Worm (Caenorhabditis elegans) whole organism, L1 larva: ENCODE data around the gene nhr-96.

ENCODE experiments used
- C34B4.2 ChIP-seq: sonication (generic microtip); optimal IDR thresholded peaks from 2 replicates; lab custom pipeline; 2017; ENCODE audit warnings: mild to moderate bottlenecking, missing genetic modification characterization, missing compliant biosample characterization
- Y116A8C.19 ChIP-seq: sonication (generic microtip); optimal IDR thresholded peaks from 2 replicates; lab custom pipeline; 2016; ENCODE audit warnings: missing compliant biosample characterization, missing genetic modification characterization, borderline replicate concordance
- aha-1 ChIP-seq: fragments of 150-350 bp; optimal IDR thresholded peaks from 2 replicates; lab custom pipeline; 2014; ENCODE audit warnings: missing biosample characterization, missing genetic modification characterization
- alr-1 ChIP-seq: fragments of 200-800 bp; sonication (Bioruptor generic); optimal IDR thresholded peaks from 2 replicates; lab custom pipeline; 2018; ENCODE audit warnings: borderline replicate concordance, mild to moderate bottlenecking, missing genetic modification characterization, missing compliant biosample characterization
- ama-1 ChIP-seq: fragments of 150-350 bp; optimal IDR thresholded peaks from 2 replicates; lab custom pipeline; 2014
- blmp-1 ChIP-seq: fragments of 150-350 bp; optimal IDR thresholded peaks from 2 replicates; lab custom pipeline; 2014; ENCODE audit warnings: missing biosample characterization, missing genetic modification characterization
- ceh-63 ChIP-seq: fragments of 200-800 bp; sonication (Bioruptor generic); optimal IDR thresholded peaks from 2 replicates; lab custom pipeline; 2018; ENCODE audit warnings: mild to moderate bottlenecking, missing genetic modification characterization, missing compliant biosample characterization
- ceh-82 ChIP-seq, 3 experiments: fragments of 150-350 bp in 1 of 3; sonication (generic microtip) in 2 of 3; optimal IDR thresholded peaks; 2 replicates each; lab custom pipeline; 2014 to 2017; ENCODE audit warnings: missing biosample characterization in 3 of 3, missing genetic modification characterization in 3 of 3
- ceh-88 ChIP-seq: fragments of 200-800 bp; sonication (Bioruptor generic); IDR thresholded peaks from 2 replicates; pipeline ENCODE4 v1.3.6; 2022; ENCODE audit warnings: missing genetic modification characterization, missing compliant biosample characterization
- ceh-90 ChIP-seq: sonication (generic microtip); optimal IDR thresholded peaks from 2 replicates; lab custom pipeline; 2016; ENCODE audit warnings: missing genetic modification characterization, missing compliant biosample characterization
- ces-1 ChIP-seq: fragments of 150-350 bp; optimal IDR thresholded peaks from 2 replicates; lab custom pipeline; 2014; ENCODE audit warnings: missing biosample characterization, missing genetic modification reagents, missing genetic modification characterization
- efl-1 ChIP-seq, 4 experiments: fragments of 150-350 bp; optimal IDR thresholded peaks in 3 of 4; peaks in 1 of 4; 1 replicate in 1 of 4; 2 replicates in 3 of 4; lab custom pipeline; 2014; ENCODE audit warnings: missing biosample characterization in 2 of 4, missing genetic modification characterization in 2 of 4, missing genetic modification reagents in 2 of 4
- efl-3 ChIP-seq: fragments of 200-800 bp; sonication (Bioruptor generic); optimal IDR thresholded peaks from 2 replicates; lab custom pipeline; 2018; ENCODE audit warnings: mild to moderate bottlenecking, missing genetic modification characterization, missing compliant biosample characterization
- egl-13 ChIP-seq: sonication (generic microtip); optimal IDR thresholded peaks from 2 replicates; lab custom pipeline; 2016; ENCODE audit warnings: missing genotype, missing genetic modification reagents, missing genetic modification characterization, missing compliant biosample characterization
- elt-3 ChIP-seq, 6 experiments: fragments of 150-350 bp in 1 of 6; sonication (generic microtip); optimal IDR thresholded peaks; 2 replicates each; lab custom pipeline; 2017 to 2018; ENCODE audit warnings: missing biosample characterization in 6 of 6, missing genetic modification characterization in 6 of 6, inconsistent platforms in 1 of 6
- fos-1 ChIP-seq: fragments of 150-350 bp; optimal IDR thresholded peaks from 2 replicates; lab custom pipeline; 2014; ENCODE audit warnings: missing biosample characterization, missing genetic modification characterization
- isw-1 ChIP-seq: fragments of 200-800 bp; sonication (Bioruptor generic); IDR thresholded peaks from 2 replicates; pipeline ENCODE4 v1.3.6; 2022; ENCODE audit warnings: missing genetic modification characterization, missing compliant biosample characterization
- jun-1 ChIP-seq: fragments of 150-350 bp; optimal IDR thresholded peaks from 2 replicates; lab custom pipeline; 2014; ENCODE audit warnings: missing biosample characterization, missing genetic modification reagents, missing genetic modification characterization
- lin-13 ChIP-seq: fragments of 150-350 bp; optimal IDR thresholded peaks from 2 replicates; lab custom pipeline; 2014; ENCODE audit warnings: missing biosample characterization, missing genetic modification reagents, missing genetic modification characterization
- lin-14 ChIP-seq: fragments of 200-800 bp; sonication (Bioruptor generic); optimal IDR thresholded peaks from 2 replicates; lab custom pipeline; 2018; ENCODE audit warnings: mild to moderate bottlenecking, missing genetic modification characterization, moderate library complexity, missing compliant biosample characterization
- lin-35 ChIP-seq, 2 experiments: fragments of 150-350 bp; optimal IDR thresholded peaks; 2 replicates each; lab custom pipeline; 2014; ENCODE audit warnings: missing biosample characterization in 2 of 2, missing genetic modification characterization in 2 of 2, missing genetic modification reagents in 2 of 2
- lir-3 ChIP-seq: sonication (generic microtip); optimal IDR thresholded peaks from 2 replicates; lab custom pipeline; 2016; ENCODE audit warnings: mild to moderate bottlenecking, missing genetic modification characterization, moderate library complexity, missing compliant biosample characterization; ENCODE audit not compliant: poor library complexity
- mef-2 ChIP-seq: fragments of 150-350 bp; optimal IDR thresholded peaks from 2 replicates; lab custom pipeline; 2014; ENCODE audit warnings: missing biosample characterization, missing genetic modification characterization
- nhr-11 ChIP-seq: fragments of 150-350 bp; optimal IDR thresholded peaks from 2 replicates; lab custom pipeline; 2014; ENCODE audit warnings: missing biosample characterization, missing genetic modification characterization
- nhr-12 ChIP-seq: sonication (generic microtip); optimal IDR thresholded peaks from 2 replicates; lab custom pipeline; 2017; ENCODE audit warnings: missing biosample characterization, missing genetic modification characterization
- nhr-19 ChIP-seq: fragments of 200-800 bp; sonication (Bioruptor generic); conservative IDR thresholded peaks from 2 replicates; pipeline ENCODE4 v1.3.6; 2022; ENCODE audit warnings: missing genetic modification characterization, missing compliant biosample characterization
- nhr-20 ChIP-seq: sonication (generic microtip); optimal IDR thresholded peaks from 2 replicates; lab custom pipeline; 2016; ENCODE audit warnings: mild to moderate bottlenecking, missing genetic modification characterization, missing compliant biosample characterization
- nhr-28 ChIP-seq: fragments of 150-350 bp; optimal IDR thresholded peaks from 2 replicates; lab custom pipeline; 2014; ENCODE audit warnings: missing biosample characterization, missing genetic modification characterization
- nhr-71 ChIP-seq: sonication (generic microtip); optimal IDR thresholded peaks from 2 replicates; lab custom pipeline; 2016; ENCODE audit warnings: mild to moderate bottlenecking, missing genetic modification characterization, moderate library complexity, missing compliant biosample characterization
- nhr-77 ChIP-seq: fragments of 150-350 bp; optimal IDR thresholded peaks from 2 replicates; lab custom pipeline; 2014; ENCODE audit warnings: missing biosample characterization, missing genetic modification characterization
- nhr-85 ChIP-seq: sonication (generic microtip); peaks from one replicate; lab custom pipeline; 2016; ENCODE audit warnings: missing genetic modification characterization, inconsistent platforms, missing compliant biosample characterization
- pax-3 ChIP-seq: fragments of 200-800 bp; sonication (Bioruptor generic); optimal IDR thresholded peaks from 2 replicates; lab custom pipeline; 2018; ENCODE audit warnings: mild to moderate bottlenecking, missing genetic modification characterization, moderate library complexity, missing compliant biosample characterization
- pqm-1 ChIP-seq: sonication (generic microtip); optimal IDR thresholded peaks from 3 replicates; lab custom pipeline; 2017; ENCODE audit warnings: missing biosample characterization, missing genetic modification characterization
- rnt-1 ChIP-seq: sonication (generic microtip); optimal IDR thresholded peaks from 2 replicates; lab custom pipeline; 2016; ENCODE audit warnings: mild to moderate bottlenecking, missing genetic modification characterization, moderate library complexity, missing compliant biosample characterization
- snu-23 ChIP-seq: sonication (generic microtip); optimal IDR thresholded peaks from 2 replicates; lab custom pipeline; 2016; ENCODE audit warnings: missing genetic modification characterization, missing compliant biosample characterization
- sox-4 ChIP-seq: sonication (generic microtip); optimal IDR thresholded peaks from 2 replicates; lab custom pipeline; 2016; ENCODE audit warnings: missing genetic modification characterization, missing compliant biosample characterization
- sup-37 ChIP-seq: fragments of 200-800 bp; sonication (Bioruptor generic); optimal IDR thresholded peaks from 2 replicates; lab custom pipeline; 2018; ENCODE audit warnings: mild to moderate bottlenecking, missing genetic modification characterization, missing compliant biosample characterization
- swsn-7 ChIP-seq: sonication (generic microtip); optimal IDR thresholded peaks from 2 replicates; lab custom pipeline; 2016; ENCODE audit warnings: missing genetic modification characterization, missing compliant biosample characterization
- tbx-2 ChIP-seq: sonication (generic microtip); optimal IDR thresholded peaks from 2 replicates; lab custom pipeline; 2016; ENCODE audit warnings: missing genetic modification characterization, missing compliant biosample characterization
- tlp-1 ChIP-seq: fragments of 150-350 bp; optimal IDR thresholded peaks from 2 replicates; lab custom pipeline; 2014; ENCODE audit warnings: missing biosample characterization, missing genetic modification characterization
- unc-130 ChIP-seq: fragments of 150-350 bp; optimal IDR thresholded peaks from 2 replicates; lab custom pipeline; 2017; ENCODE audit warnings: missing biosample characterization, missing genetic modification characterization, inconsistent platforms
- unc-62 ChIP-seq: fragments of 150-350 bp; optimal IDR thresholded peaks from 2 replicates; lab custom pipeline; 2014; ENCODE audit warnings: missing biosample characterization, missing genetic modification reagents, missing genetic modification characterization
- unc-98 ChIP-seq: fragments of 200-800 bp; sonication (Bioruptor generic); IDR thresholded peaks from 2 replicates; pipeline ENCODE4 v1.3.6; 2022; ENCODE audit warnings: missing genetic modification characterization, missing compliant biosample characterization
- vab-15 ChIP-seq: sonication (generic microtip); optimal IDR thresholded peaks from 2 replicates; lab custom pipeline; 2017; ENCODE audit warnings: missing genotype, mild to moderate bottlenecking, missing genetic modification characterization, missing compliant biosample characterization
- zip-4 ChIP-seq: fragments of 200-800 bp; sonication (Bioruptor generic); optimal IDR thresholded peaks from 2 replicates; lab custom pipeline; 2018; ENCODE audit warnings: mild to moderate bottlenecking, missing genetic modification characterization, moderate library complexity, missing compliant biosample characterization
- ztf-4 ChIP-seq: fragments of 150-350 bp; optimal IDR thresholded peaks from 2 replicates; lab custom pipeline; 2014; ENCODE audit warnings: missing biosample characterization, missing genetic modification characterization

nhr-96 gene

DNA sequence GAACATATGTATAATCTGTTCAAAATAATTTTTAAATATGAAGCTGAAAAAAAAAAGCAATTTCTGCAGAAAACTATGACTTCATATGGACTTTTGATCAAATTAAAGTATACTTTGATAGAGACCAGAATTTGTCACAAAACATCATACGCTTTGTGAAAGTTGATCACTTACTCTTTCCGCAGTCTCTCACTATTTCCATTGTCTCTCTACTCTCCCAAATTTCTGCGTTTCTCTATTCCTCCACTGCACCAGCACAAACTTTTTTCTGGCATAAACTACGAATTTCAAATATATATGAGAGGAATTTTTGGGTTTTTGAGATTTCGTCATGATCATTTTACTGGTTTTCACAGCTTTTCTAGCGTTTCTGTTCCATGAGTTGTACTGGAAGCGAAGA, 2.6 kb downstream of the nhr-96 start, which contains the start of gene cyp-33C4 (continued):
- peak; percentile 26 to 48 for TF ChIP-seq efl-1 (optimal IDR thresholded peaks at IDR 0.05; lab: Kevin White, UChicago)
- TF ChIP-seq efl-1 (GFP tag; optimal IDR thresholded peaks at IDR 0.05 in 1 of 2; lab: Kevin White, UChicago) = peak; percentile 13 to 82
- TF ChIP-seq mef-2 (tag; lab: Kevin White, UChicago) = no peak
- TF ChIP-seq tlp-1 (tag; lab: Kevin White, UChicago) = no peak
- no peak for TF ChIP-seq sox-4 (tag; lab: Kevin White, UChicago)
- TF ChIP-seq tbx-2 = no peak
- TF ChIP-seq nhr-11 (tag; lab: Kevin White, UChicago) = no peak
- peak in 1 of 3 experiments; percentile 20 for TF ChIP-seq ceh-82 (tag; optimal IDR thresholded peaks at IDR 0.05; lab: Kevin White, UChicago)
- TF ChIP-seq nhr-12 (tag; lab: Kevin White, UChicago) = no peak
- TF ChIP-seq nhr-28 (tag; lab: Kevin White, UChicago) = no peak
- TF ChIP-seq swsn-7 = peak; percentile 34
- no peak for TF ChIP-seq nhr-77

DNA sequence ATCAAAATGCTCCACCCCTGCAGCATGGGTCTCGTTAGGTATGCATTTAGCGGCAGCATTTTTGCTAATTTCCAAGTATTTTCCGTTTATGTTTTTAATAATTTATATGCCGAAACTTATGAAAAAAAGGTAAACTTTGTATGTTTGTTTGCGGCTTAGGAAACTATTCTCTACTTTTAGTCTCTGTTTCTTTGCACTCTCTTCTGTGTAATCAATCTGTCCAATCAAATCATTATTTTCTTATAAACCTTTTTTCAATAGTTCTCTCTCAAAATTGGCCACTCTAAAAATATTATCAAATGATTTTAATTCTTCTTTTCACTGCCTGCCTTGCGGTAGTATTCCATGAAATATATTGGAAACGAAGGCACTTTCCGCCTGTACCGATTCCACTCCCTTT, 4.7 kb downstream of the nhr-96 start:
- TF ChIP-seq unc-62 (GFP tag; lab: Kevin White, UChicago) (no peak), elt-3 (tag; optimal IDR thresholded peaks at IDR 0.05; lab: Kevin White, UChicago) (peak in 2 of 6 experiments; percentile 5 to 74), lin-35 (GFP tag; optimal IDR thresholded peaks at IDR 0.05; lab: Kevin White, UChicago) (peak in 1 of 2 experiments; percentile 23), nhr-20 (peak; percentile 71), ceh-88 (GFP tag; lab: Robert Waterston, UW) (no peak)

DNA sequence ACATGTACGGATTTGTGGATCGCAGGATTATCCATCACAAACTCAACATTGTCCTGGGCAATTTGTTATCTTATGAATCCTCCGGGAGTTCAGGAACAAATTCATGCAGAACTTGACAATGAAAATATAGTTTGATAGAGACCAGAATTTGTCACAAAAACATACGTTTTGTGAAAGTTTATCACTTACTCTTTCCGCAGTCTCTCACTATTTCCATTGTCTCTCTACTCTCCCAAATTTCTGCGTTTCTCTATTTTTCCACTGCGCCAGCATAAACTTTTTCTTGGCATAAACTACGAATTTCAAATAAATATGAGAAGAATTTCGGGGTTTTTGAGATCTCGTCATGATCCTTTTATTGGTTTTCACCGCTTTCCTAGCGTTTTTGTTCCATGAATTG, 9.4 kb downstream of the nhr-96 start, which contains the start of gene cyp-33C3:
cyp-33C3 (plus strand) TSS at position 149 of the 400 bp plus-strand sequence.
- TF ChIP-seq elt-3 (tag; optimal IDR thresholded peaks at IDR 0.05; lab: Kevin White, UChicago) (peak in 1 of 6 experiments; percentile 21), zip-4 (no peak), blmp-1 (tag; lab: Kevin White, UChicago) (peak; percentile 48), nhr-20 (peak; percentile 17), rnt-1 (tag; lab: Kevin White, UChicago) (no peak), ceh-63 (GFP tag; lab: Kevin White, UChicago) (no peak), lin-14 (GFP tag; lab: Kevin White, UChicago) (peak; percentile 56)

DNA sequence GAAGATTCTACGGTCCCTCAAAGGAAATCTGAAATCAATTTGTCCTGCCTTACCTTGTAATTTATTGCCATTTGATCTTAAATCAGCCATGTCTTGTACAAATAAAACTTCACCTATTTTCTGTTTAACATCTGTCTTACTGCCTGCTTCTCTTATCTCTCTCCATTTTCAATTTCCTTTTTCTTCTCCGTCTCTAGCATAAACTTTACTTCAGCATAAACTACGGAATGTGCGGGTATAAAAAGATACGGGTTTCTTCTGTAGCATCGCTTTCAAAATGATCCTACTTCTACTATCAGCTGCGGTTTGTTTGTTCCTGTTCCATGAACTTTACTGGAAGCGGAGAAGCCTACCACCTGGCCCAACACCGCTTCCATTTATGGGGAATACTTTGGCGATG, 11.5 kb downstream of the nhr-96 start, which contains the start of gene cyp-33C5:
cyp-33C5 (plus strand) TSS at position 254 of the 400 bp plus-strand sequence.
- TF ChIP-seq alr-1 (tag; lab: Kevin White, UChicago) (no peak), nhr-85 (tag; lab: Kevin White, UChicago) (peak; percentile 67), C34B4.2 (tag; lab: Kevin White, UChicago) (no peak), unc-98 (GFP tag; lab: Robert Waterston, UW) (no peak), isw-1 (GFP tag; lab: Robert Waterston, UW) (no peak), jun-1 (tag; lab: Kevin White, UChicago) (no peak), aha-1 (tag; lab: Kevin White, UChicago) (no peak), blmp-1 (tag; lab: Kevin White, UChicago) (peak; percentile 62), lin-14 (GFP tag; lab: Kevin White, UChicago) (peak; percentile 84), lin-13 (GFP tag; lab: Kevin White, UChicago) (no peak), snu-23 (GFP tag; lab: Kevin White, UChicago) (peak; percentile 29), ces-1 (GFP tag; lab: Kevin White, UChicago) (no peak), sup-37 (GFP tag; lab: Kevin White, UChicago) (no peak), ceh-63 (GFP tag; lab: Kevin White, UChicago) (no peak), nhr-19 (GFP tag; lab: Robert Waterston, UW) (no peak; the same call in 1 of the 2 replicates), ceh-90 (tag; lab: Kevin White, UChicago) (no peak), vab-15 (tag; lab: Kevin White, UChicago) (no peak), nhr-77 (peak; percentile 22), ama-1 (lab: Kevin White, UChicago) (no peak), pax-3 (tag; lab: Kevin White, UChicago) (no peak), ceh-88 (GFP tag; lab: Robert Waterston, UW) (no peak), rnt-1 (tag; lab: Kevin White, UChicago) (peak; percentile 12), efl-1 (optimal IDR thresholded peaks at IDR 0.05; lab: Kevin White, UChicago) (peak; percentile 43 to 59), efl-1 (GFP tag; optimal IDR thresholded peaks at IDR 0.05 in 1 of 2; lab: Kevin White, UChicago) (peak in 1 of 2 experiments; percentile 92), egl-13 (tag; lab: Kevin White, UChicago) (no peak), efl-3 (GFP tag; lab: Kevin White, UChicago) (no peak), nhr-71 (no peak), Y116A8C.19 (no peak), elt-3 (tag; optimal IDR thresholded peaks at IDR 0.05; lab: Kevin White, UChicago) (peak in 2 of 6 experiments; percentile 46 to 54), lir-3 (tag; lab: Kevin White, UChicago) (no peak), pqm-1 (tag; lab: Kevin White, UChicago) (no peak), unc-130 (no peak), fos-1 (tag; lab: Kevin White, UChicago) (no peak), ztf-4 (tag; lab: Kevin White, UChicago) (no peak)
